Fruit fly (Drosophila melanogaster): ENCODE results near the gene Grx3.

Grx3 gene

DNA sequence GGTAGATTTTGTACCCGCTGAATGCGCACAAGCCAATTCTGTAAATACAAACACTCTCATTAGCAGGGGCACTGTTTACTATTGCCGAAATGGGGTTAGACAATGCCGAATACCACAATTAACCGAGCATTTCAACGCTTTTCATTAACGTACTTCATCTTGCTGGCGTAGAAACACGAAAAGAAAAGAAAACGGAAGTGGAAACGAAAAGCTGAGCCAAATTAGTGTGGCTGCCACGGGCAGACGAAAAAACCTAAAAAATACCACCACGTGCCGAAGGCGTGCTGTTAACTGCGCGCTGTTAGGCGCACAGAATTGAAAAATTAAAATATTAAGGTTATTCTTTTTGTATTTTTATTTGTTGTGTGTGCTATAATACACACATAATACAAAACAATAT is 28.7 kb downstream of the Grx3 start, which contains the start of gene RpL24 (continued):
- TF ChIP-seq HHEX (GFP tag; optimal IDR thresholded peaks at IDR 0.05) (peak; percentile 96), CG12071 (GFP tag; optimal IDR thresholded peaks at IDR 0.05) (peak; percentile 96), CoRest (tag; optimal IDR thresholded peaks at IDR 0.05) (peak; percentile 73), chm (GFP tag; IDR thresholded peaks at IDR 0.05) (peak; percentile 97), ATbp (GFP tag; optimal IDR thresholded peaks at IDR 0.05) (peak; percentile 92), BtbVII (GFP tag; optimal IDR thresholded peaks at IDR 0.05) (peak; percentile 96), GATAe (GFP tag; conservative IDR thresholded peaks at IDR 0.05) (peak; percentile 60; the same call in 1 of the 2 replicates), TFAM (GFP tag; optimal IDR thresholded peaks at IDR 0.05) (peak; percentile 86), eyg (GFP tag; optimal IDR thresholded peaks at IDR 0.05) (peak; percentile 88), CG11247 (GFP tag; IDR thresholded peaks at IDR 0.05) (peak; percentile 88), mirr (GFP tag; optimal IDR thresholded peaks at IDR 0.05) (peak; percentile 97), stwl (tag; optimal IDR thresholded peaks at IDR 0.05) (peak; percentile 79), CG16815 (GFP tag; optimal IDR thresholded peaks at IDR 0.05) (peak; percentile 47), luna (GFP tag; optimal IDR thresholded peaks at IDR 0.05) (peak; percentile 92), CG9437 (GFP tag; optimal IDR thresholded peaks at IDR 0.05) (peak; percentile 75), Hmx (GFP tag; optimal IDR thresholded peaks at IDR 0.05) (peak; percentile 57), B-H1 (GFP tag; IDR thresholded peaks at IDR 0.05) (peak; percentile 53; the same call in 1 of the 3 replicates), Ada2b (GFP tag; IDR thresholded peaks at IDR 0.05) (peak; percentile 76; the same call in 1 of the 2 replicates), Sin3A (optimal IDR thresholded peaks at IDR 0.05) (peak; percentile 1), nerfin-2 (GFP tag; IDR thresholded peaks at IDR 0.05; ENCODE audit: partially characterized antibody) (no peak), ac (GFP tag; optimal IDR thresholded peaks at IDR 0.05) (peak; percentile 92), zfh1 (GFP tag; IDR thresholded peaks at IDR 0.05) (peak; percentile 93), tgo (GFP tag; IDR thresholded peaks at IDR 0.05) (peak; percentile 78), Atf6 (GFP tag; IDR thresholded peaks at IDR 0.05) (peak; percentile 90), Atf3 (GFP tag; optimal IDR thresholded peaks at IDR 0.05) (peak; percentile 72), Rfx (GFP tag; IDR thresholded peaks at IDR 0.05) (peak; percentile 94), Bgb (GFP tag; IDR thresholded peaks at IDR 0.05; ENCODE audit: partially characterized antibody) (peak; percentile 29; the same call in 1 of the 2 replicates), insv (GFP tag; optimal IDR thresholded peaks at IDR 0.05) (peak in 1 of 2 experiments; percentile 80), gsb (GFP tag; IDR thresholded peaks at IDR 0.05) (peak; percentile 63), Nf-YC (tag; optimal IDR thresholded peaks at IDR 0.05) (peak; percentile 78), shn (GFP tag; optimal IDR thresholded peaks at IDR 0.05) (peak; percentile 89), CG12104 (GFP tag; optimal IDR thresholded peaks at IDR 0.05) (peak; percentile 91), Jarid2 (GFP tag; optimal IDR thresholded peaks at IDR 0.05) (peak; percentile 80), CG30403 (GFP tag; optimal IDR thresholded peaks at IDR 0.05) (peak; percentile 81), CG3726 (GFP tag; IDR thresholded peaks at IDR 0.05) (peak; percentile 75; the same call in 2 of the 3 replicates), emc (GFP tag; optimal IDR thresholded peaks at IDR 0.05) (peak; percentile 82), Drgx (GFP tag; IDR thresholded peaks at IDR 0.05) (peak; percentile 36), ind (GFP tag; optimal IDR thresholded peaks at IDR 0.05) (peak; percentile 67), Dek (tag; optimal IDR thresholded peaks at IDR 0.05) (peak; percentile 74), fd3F (GFP tag; optimal IDR thresholded peaks at IDR 0.05) (peak; percentile 79), Mes4 (GFP tag; optimal IDR thresholded peaks at IDR 0.05) (peak; percentile 96), CG18476 (GFP tag; optimal IDR thresholded peaks at IDR 0.05) (peak; percentile 63), cad (GFP tag; optimal IDR thresholded peaks at IDR 0.05) (no peak), CG1602 (GFP tag; optimal IDR thresholded peaks at IDR 0.05) (peak; percentile 61), CG7556 (GFP tag; optimal IDR thresholded peaks at IDR 0.05) (peak; percentile 71), rib (GFP tag; IDR thresholded peaks at IDR 0.05) (peak; percentile 84), Eip74EF (GFP tag; optimal IDR thresholded peaks at IDR 0.05) (peak in 1 of 2 experiments; percentile 88), knrl (GFP tag; IDR thresholded peaks at IDR 0.05; ENCODE audit: partially characterized antibody) (no peak; the same call in 2 of the 3 replicates), Max (GFP tag; optimal IDR thresholded peaks at IDR 0.05) (peak; percentile 98), CG6272 (GFP tag; IDR thresholded peaks at IDR 0.05) (peak; percentile 64; the same call in 1 of the 2 replicates), slp2 (GFP tag; optimal IDR thresholded peaks at IDR 0.05) (peak; percentile 80)
